Worm (Caenorhabditis elegans) whole organism, young adult: Measurements from ENCODE around the gene ocr-3.
A peak's percentile ranks its signal among the peaks of the same experiment; 100 is the strongest.

ENCODE experiments used
- B0035.1 ChIP-seq: sonication (generic microtip); optimal IDR thresholded peaks from 2 replicates; lab custom pipeline; 2016; ENCODE audit warnings: missing genetic modification characterization, mild to moderate bottlenecking, missing compliant biosample characterization, missing genotype, missing genetic modification reagents
- B0261.1 ChIP-seq: sonication (generic microtip); optimal IDR thresholded peaks from 2 replicates; lab custom pipeline; 2016; ENCODE audit warnings: mild to moderate bottlenecking, missing genetic modification characterization, moderate library complexity, missing compliant biosample characterization
- C06A6.2 ChIP-seq: fragments of 200-800 bp; sonication (Bioruptor generic); conservative IDR thresholded peaks from 2 replicates; pipeline ENCODE4 v1.3.6; 2022; ENCODE audit warnings: missing genetic modification characterization, missing compliant biosample characterization
- D2030.7 ChIP-seq: fragments of 200-800 bp; sonication (Bioruptor generic); IDR thresholded peaks from 2 replicates; pipeline ENCODE4 v1.3.6; 2022; ENCODE audit warnings: missing genetic modification reagents, missing genetic modification characterization, missing compliant biosample characterization
- F10E7.11 ChIP-seq: sonication (generic microtip); optimal IDR thresholded peaks from 2 replicates; lab custom pipeline; 2017; ENCODE audit warnings: mild to moderate bottlenecking, missing genetic modification characterization, moderate library complexity, missing compliant biosample characterization
- F22D6.2 ChIP-seq: sonication (generic microtip); optimal IDR thresholded peaks from 2 replicates; lab custom pipeline; 2016; ENCODE audit warnings: mild to moderate bottlenecking, missing genetic modification characterization, missing compliant biosample characterization
- F23B12.7 ChIP-seq: sonication (generic microtip); optimal IDR thresholded peaks from 2 replicates; lab custom pipeline; 2017; ENCODE audit warnings: missing genetic modification characterization, mild to moderate bottlenecking, missing compliant biosample characterization, antibody characterized with exemption, moderate library complexity; ENCODE audit not compliant: insufficient read depth
- F33H1.4 ChIP-seq: fragments of 200-800 bp; sonication (Bioruptor generic); IDR thresholded peaks from 2 replicates; pipeline ENCODE4 v1.3.6; 2022; ENCODE audit warnings: missing genetic modification reagents, missing genetic modification characterization, missing compliant biosample characterization
- F37B4.10 ChIP-seq: fragments of 200-800 bp; sonication (Bioruptor generic); IDR thresholded peaks from 2 replicates; pipeline ENCODE4 v1.3.6; 2022; ENCODE audit warnings: missing genetic modification characterization, missing compliant biosample characterization
- F39B2.1 ChIP-seq: fragments of 200-800 bp; sonication (Bioruptor generic); IDR thresholded peaks from 2 replicates; pipeline ENCODE4 v1.3.6; 2022; ENCODE audit warnings: missing genetic modification reagents, missing genetic modification characterization, missing compliant biosample characterization
- F55B11.4 ChIP-seq: sonication (generic microtip); optimal IDR thresholded peaks from 2 replicates; lab custom pipeline; 2016; ENCODE audit warnings: missing compliant biosample characterization, missing genetic modification characterization, borderline replicate concordance; ENCODE audit not compliant: insufficient read depth
- F57C9.4 ChIP-seq: sonication (generic microtip); optimal IDR thresholded peaks from 2 replicates; lab custom pipeline; 2017; ENCODE audit warnings: mild to moderate bottlenecking, missing genetic modification characterization, missing compliant biosample characterization
- K11D2.4 ChIP-seq: fragments of 200-800 bp; sonication (Bioruptor generic); IDR thresholded peaks from 2 replicates; pipeline ENCODE4 v1.3.6; 2022; ENCODE audit warnings: missing genetic modification reagents, missing genetic modification characterization, missing compliant biosample characterization
- T26A5.8 ChIP-seq: sonication (generic microtip); optimal IDR thresholded peaks from 2 replicates; lab custom pipeline; 2016; ENCODE audit warnings: missing genetic modification characterization, missing compliant biosample characterization
- Y56A3A.18 ChIP-seq: fragments of 200-800 bp; sonication (Bioruptor generic); IDR thresholded peaks from 2 replicates; pipeline ENCODE4 v1.3.6; 2022; ENCODE audit warnings: missing genetic modification reagents, missing genetic modification characterization, missing compliant biosample characterization
- Y95B8A.8 ChIP-seq: fragments of 200-800 bp; sonication (Bioruptor generic); IDR thresholded peaks from 2 replicates; pipeline ENCODE4 v1.3.6; 2022; ENCODE audit warnings: missing genetic modification reagents, missing genetic modification characterization, missing compliant biosample characterization
- ama-1 ChIP-seq, 3 experiments: fragments of 150-350 bp in 1 of 3; sonication (generic microtip) in 2 of 3; optimal IDR thresholded peaks; 2 replicates each; lab custom pipeline; 2014 to 2018; ENCODE audit warnings: missing biosample characterization in 2 of 3, missing genetic modification characterization in 2 of 3, missing genetic modification reagents in 2 of 3
- attf-5 ChIP-seq: fragments of 200-800 bp; sonication (Bioruptor generic); optimal IDR thresholded peaks from 2 replicates; lab custom pipeline; 2018; ENCODE audit warnings: mild to moderate bottlenecking, missing genetic modification characterization, missing compliant biosample characterization
- bed-1 ChIP-seq: fragments of 200-800 bp; sonication (Bioruptor generic); IDR thresholded peaks from 2 replicates; pipeline ENCODE4 v1.3.6; 2022; ENCODE audit warnings: missing genetic modification reagents, missing genetic modification characterization, missing compliant biosample characterization
- bed-2 ChIP-seq: fragments of 200-800 bp; sonication (Bioruptor generic); IDR thresholded peaks from 2 replicates; pipeline ENCODE4 v1.3.6; 2022; ENCODE audit warnings: missing genetic modification reagents, missing genetic modification characterization, missing compliant biosample characterization
- ceh-100 ChIP-seq: fragments of 200-800 bp; sonication (Bioruptor generic); IDR thresholded peaks from 2 replicates; pipeline ENCODE4 v1.3.6; 2022; ENCODE audit warnings: missing genetic modification reagents, missing genetic modification characterization, missing compliant biosample characterization
- ceh-40 ChIP-seq: fragments of 200-800 bp; sonication (Bioruptor generic); IDR thresholded peaks from 2 replicates; pipeline ENCODE4 v1.3.6; 2022; ENCODE audit warnings: missing genetic modification characterization, missing compliant biosample characterization
- chd-7 ChIP-seq: sonication (generic microtip); optimal IDR thresholded peaks from 2 replicates; lab custom pipeline; 2016; ENCODE audit warnings: mild to moderate bottlenecking, missing genetic modification characterization, moderate library complexity, missing compliant biosample characterization
- dpff-1 ChIP-seq: sonication (generic microtip); optimal IDR thresholded peaks from 2 replicates; lab custom pipeline; 2017; ENCODE audit warnings: mild to moderate bottlenecking, missing genetic modification characterization, missing compliant biosample characterization
- dpl-1 ChIP-seq: fragments of 150-350 bp; optimal IDR thresholded peaks from 2 replicates; lab custom pipeline; 2014; ENCODE audit warnings: missing biosample characterization, missing genetic modification reagents, missing genetic modification characterization
- egl-18 ChIP-seq: fragments of 200-800 bp; sonication (Bioruptor generic); IDR thresholded peaks from 2 replicates; pipeline ENCODE4 v1.3.6; 2022; ENCODE audit warnings: missing genetic modification reagents, missing genetic modification characterization, missing compliant biosample characterization
- ets-4 ChIP-seq: fragments of 200-800 bp; sonication (Bioruptor generic); optimal IDR thresholded peaks from 2 replicates; lab custom pipeline; 2018; ENCODE audit warnings: mild to moderate bottlenecking, missing genetic modification characterization, missing compliant biosample characterization
- gei-17 ChIP-seq: fragments of 200-800 bp; sonication (Bioruptor generic); optimal IDR thresholded peaks from 2 replicates; lab custom pipeline; 2018; ENCODE audit warnings: mild to moderate bottlenecking, missing genetic modification characterization, missing compliant biosample characterization
- him-1 ChIP-seq: sonication (generic microtip); optimal IDR thresholded peaks from 2 replicates; lab custom pipeline; 2016; ENCODE audit warnings: missing genotype, missing genetic modification reagents, missing genetic modification characterization, missing compliant biosample characterization
- hmg-1.2 ChIP-seq: fragments of 200-800 bp; sonication (Bioruptor generic); IDR thresholded peaks from 2 replicates; pipeline ENCODE4 v1.3.6; 2022; ENCODE audit warnings: missing genetic modification reagents, missing genetic modification characterization, missing compliant biosample characterization
- lag-1 ChIP-seq: fragments of 200-800 bp; sonication (Bioruptor generic); IDR thresholded peaks from 2 replicates; pipeline ENCODE4 v1.3.6; 2022; ENCODE audit warnings: missing genetic modification reagents, missing genetic modification characterization, missing compliant biosample characterization
- let-526 ChIP-seq: fragments of 200-800 bp; sonication (Bioruptor generic); IDR thresholded peaks from 2 replicates; pipeline ENCODE4 v1.3.6; 2022; ENCODE audit warnings: missing genetic modification reagents, missing genetic modification characterization, missing compliant biosample characterization
- lin-26 ChIP-seq: fragments of 200-800 bp; sonication (Bioruptor generic); IDR thresholded peaks from 2 replicates; pipeline ENCODE4 v1.3.6; 2022; ENCODE audit warnings: missing genetic modification reagents, missing genetic modification characterization, missing compliant biosample characterization
- lin-35 ChIP-seq, 3 experiments: fragments of 150-350 bp in 2 of 3; sonication (generic microtip) in 1 of 3; optimal IDR thresholded peaks; 2 replicates each; lab custom pipeline; 2014 to 2018; ENCODE audit warnings: missing biosample characterization in 3 of 3, missing genetic modification characterization in 3 of 3, missing genetic modification reagents in 3 of 3
- lir-1 ChIP-seq: fragments of 200-800 bp; sonication (Bioruptor generic); conservative IDR thresholded peaks from 2 replicates; pipeline ENCODE4 v1.3.6; 2022; ENCODE audit warnings: missing genetic modification reagents, missing genetic modification characterization, missing compliant biosample characterization
- madf-6 ChIP-seq: fragments of 200-800 bp; sonication (Bioruptor generic); IDR thresholded peaks from 2 replicates; pipeline ENCODE4 v1.3.6; 2022; ENCODE audit warnings: missing genetic modification reagents, missing genetic modification characterization, missing compliant biosample characterization
- mcd-1 ChIP-seq: fragments of 200-800 bp; sonication (Bioruptor generic); IDR thresholded peaks from 2 replicates; pipeline ENCODE4 v1.3.6; 2022; ENCODE audit warnings: missing genetic modification reagents, missing genetic modification characterization, missing compliant biosample characterization
- mes-4 ChIP-seq: sonication (generic microtip); optimal IDR thresholded peaks from 2 replicates; lab custom pipeline; 2016; ENCODE audit warnings: missing genotype, missing genetic modification characterization, missing compliant biosample characterization
- mxl-1 ChIP-seq: sonication (generic microtip); optimal IDR thresholded peaks from 2 replicates; lab custom pipeline; 2016; ENCODE audit warnings: missing genetic modification characterization, missing compliant biosample characterization
- nfya-1 ChIP-seq: sonication (generic microtip); optimal IDR thresholded peaks from 2 replicates; lab custom pipeline; 2017; ENCODE audit warnings: antibody characterized with exemption, missing compliant biosample characterization, missing genetic modification characterization, borderline replicate concordance; ENCODE audit not compliant: insufficient read depth
- nhr-90 ChIP-seq: sonication (generic microtip); optimal IDR thresholded peaks from 2 replicates; lab custom pipeline; 2016; ENCODE audit warnings: missing genotype, mild to moderate bottlenecking, missing genetic modification characterization, missing compliant biosample characterization
- pbrm-1 ChIP-seq: fragments of 200-800 bp; sonication (Bioruptor generic); IDR thresholded peaks from 2 replicates; pipeline ENCODE4 v1.3.6; 2022; ENCODE audit warnings: missing genetic modification reagents, missing genetic modification characterization, missing compliant biosample characterization
- pha-4 ChIP-seq: fragments of 150-350 bp; sonication (generic microtip); optimal IDR thresholded peaks from 2 replicates; lab custom pipeline; 2014; ENCODE audit warnings: missing biosample characterization, missing genetic modification reagents, missing genetic modification characterization
- sea-2 ChIP-seq: fragments of 200-800 bp; sonication (Bioruptor generic); IDR thresholded peaks from 2 replicates; pipeline ENCODE4 v1.3.6; 2022; ENCODE audit warnings: missing genetic modification characterization, missing compliant biosample characterization
- xnd-1 ChIP-seq: sonication (generic microtip); optimal IDR thresholded peaks from 2 replicates; lab custom pipeline; 2016; ENCODE audit warnings: missing genotype, missing genetic modification reagents, missing genetic modification characterization, missing compliant biosample characterization
- ztf-26 ChIP-seq: sonication (generic microtip); optimal IDR thresholded peaks from 2 replicates; lab custom pipeline; 2017; ENCODE audit warnings: missing genetic modification characterization, missing compliant biosample characterization
- ztf-28 ChIP-seq: fragments of 200-800 bp; sonication (Bioruptor generic); IDR thresholded peaks from 2 replicates; pipeline ENCODE4 v1.3.6; 2022; ENCODE audit warnings: missing genetic modification reagents, missing genetic modification characterization, missing compliant biosample characterization
- ztf-6 ChIP-seq: fragments of 200-800 bp; sonication (Bioruptor generic); IDR thresholded peaks from 2 replicates; pipeline ENCODE4 v1.3.6; 2022; ENCODE audit warnings: missing genetic modification reagents, missing genetic modification characterization, missing compliant biosample characterization

Gene ocr-3

DNA sequence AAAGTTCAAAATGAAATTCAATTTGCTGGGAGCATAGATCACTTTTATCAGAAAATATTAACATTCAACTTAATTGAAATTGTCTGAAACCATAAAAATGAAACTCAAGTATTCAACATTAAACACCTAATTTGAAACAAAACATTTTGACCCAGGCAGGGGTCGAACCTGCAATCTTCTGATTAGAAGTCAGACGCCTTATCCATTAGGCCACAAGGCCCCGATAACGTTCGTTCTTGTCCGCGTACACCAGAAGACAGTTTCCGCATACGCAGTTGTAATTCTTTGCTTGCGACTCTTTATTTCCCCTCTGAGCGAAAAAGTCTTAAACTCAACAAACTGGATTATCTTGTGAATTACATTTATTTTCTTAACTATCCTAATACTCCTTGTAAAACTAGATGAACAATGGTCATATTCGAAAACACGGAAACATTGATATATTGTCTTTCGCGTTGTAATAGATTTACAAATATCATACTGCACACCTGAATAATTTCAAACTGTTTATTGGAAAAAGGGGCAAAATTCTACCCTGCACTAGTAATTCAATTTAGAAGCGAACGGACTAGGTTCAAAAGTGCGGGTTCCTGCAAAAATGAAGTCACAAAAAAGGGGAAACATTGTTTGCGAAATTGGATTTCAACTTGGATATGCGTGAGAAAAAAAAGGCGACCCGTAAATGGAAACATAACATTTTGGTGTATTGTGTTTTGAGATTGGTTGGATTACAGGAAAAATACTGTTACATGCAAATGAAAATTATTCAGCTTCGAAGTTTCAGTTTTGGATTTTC lies 21.9 kb upstream of the ocr-3 start (continued):
- no peak for TF ChIP-seq pha-4 (tag; lab: Kevin White, UChicago)
- no peak for TF ChIP-seq F33H1.4 (GFP tag; lab: Robert Waterston, UW)
- TF ChIP-seq lag-1 (GFP tag; lab: Robert Waterston, UW) = no peak
- TF ChIP-seq him-1 (tag; lab: Kevin White, UChicago) = peak; percentile 64
- TF ChIP-seq lir-1 (GFP tag; lab: Robert Waterston, UW) = no peak
- TF ChIP-seq ceh-40 = no peak
- peak in 1 of 3 experiments; percentile 23 for TF ChIP-seq lin-35 (GFP tag; optimal IDR thresholded peaks at IDR 0.05; lab: Kevin White, UChicago)
- TF ChIP-seq lin-26 (GFP tag; lab: Robert Waterston, UW) = peak; percentile 92
- no peak for TF ChIP-seq F39B2.1 (GFP tag; lab: Robert Waterston, UW)
- TF ChIP-seq let-526 (GFP tag; lab: Robert Waterston, UW) = no peak
- no peak for TF ChIP-seq bed-1
- no peak for TF ChIP-seq nfya-1
- TF ChIP-seq pbrm-1 (GFP tag; lab: Robert Waterston, UW) = peak; percentile 74
- TF ChIP-seq B0035.1 (tag; lab: Kevin White, UChicago) = no peak
- TF ChIP-seq dpl-1 (GFP tag; lab: Kevin White, UChicago) = no peak
- no peak for TF ChIP-seq F55B11.4
- no peak for TF ChIP-seq ztf-28 (GFP tag; lab: Robert Waterston, UW)
- TF ChIP-seq ceh-100 (GFP tag; lab: Robert Waterston, UW) = no peak
- TF ChIP-seq F37B4.10 = no peak
- no peak for TF ChIP-seq ets-4
- TF ChIP-seq chd-7 = no peak
- 0 out of 2 replicates have a peak, but pooled peaks have one; percentile 47 for TF ChIP-seq Y95B8A.8
- TF ChIP-seq K11D2.4 (GFP tag; lab: Robert Waterston, UW) = no peak
- no peak for TF ChIP-seq dpff-1 (tag; lab: Kevin White, UChicago)
- no peak for TF ChIP-seq ztf-26 (tag; lab: Kevin White, UChicago)
- TF ChIP-seq nhr-90 (tag; lab: Kevin White, UChicago) = peak; percentile 61
- no peak for TF ChIP-seq F57C9.4 (tag; lab: Kevin White, UChicago)
- peak; percentile 38 for TF ChIP-seq attf-5 (GFP tag; lab: Kevin White, UChicago)
- TF ChIP-seq ama-1 (optimal IDR thresholded peaks at IDR 0.05; lab: Kevin White, UChicago) = no peak
- peak in 1 of 2 experiments; percentile 68 for TF ChIP-seq ama-1 (GFP tag; optimal IDR thresholded peaks at IDR 0.05; lab: Kevin White, UChicago)
- no peak for TF ChIP-seq T26A5.8 (tag; lab: Kevin White, UChicago)
- no peak for TF ChIP-seq sea-2 (GFP tag; lab: Robert Waterston, UW)
- no peak for TF ChIP-seq F10E7.11
- TF ChIP-seq madf-6 (GFP tag; lab: Robert Waterston, UW) = peak; percentile 22; the same call in 1 of the 2 replicates
- TF ChIP-seq gei-17 (GFP tag; lab: Kevin White, UChicago) = no peak
- TF ChIP-seq bed-2 (GFP tag; lab: Robert Waterston, UW) = no peak
- no peak for TF ChIP-seq xnd-1 (tag; lab: Kevin White, UChicago)
- peak; percentile 80 for TF ChIP-seq Y56A3A.18 (GFP tag; lab: Robert Waterston, UW)
- TF ChIP-seq ztf-6 = no peak
- TF ChIP-seq mxl-1 (tag; lab: Kevin White, UChicago) = no peak
- no peak for TF ChIP-seq C06A6.2
- no peak for TF ChIP-seq F22D6.2 (tag; lab: Kevin White, UChicago)
- peak; percentile 82 for TF ChIP-seq B0261.1 (tag; lab: Kevin White, UChicago)
- no peak for TF ChIP-seq F23B12.7 (tag; lab: Kevin White, UChicago)
- peak; percentile 60; the same call in 1 of the 2 replicates for TF ChIP-seq hmg-1.2 (GFP tag; lab: Robert Waterston, UW)
- peak; percentile 68 for TF ChIP-seq D2030.7
- no peak for TF ChIP-seq mes-4 (tag; lab: Kevin White, UChicago)
- TF ChIP-seq egl-18 (GFP tag; lab: Robert Waterston, UW) = no peak
- no peak for TF ChIP-seq mcd-1 (GFP tag; lab: Robert Waterston, UW)
